Fruit fly (Drosophila melanogaster): ENCODE measurements around the gene CG9988.

DNA sequence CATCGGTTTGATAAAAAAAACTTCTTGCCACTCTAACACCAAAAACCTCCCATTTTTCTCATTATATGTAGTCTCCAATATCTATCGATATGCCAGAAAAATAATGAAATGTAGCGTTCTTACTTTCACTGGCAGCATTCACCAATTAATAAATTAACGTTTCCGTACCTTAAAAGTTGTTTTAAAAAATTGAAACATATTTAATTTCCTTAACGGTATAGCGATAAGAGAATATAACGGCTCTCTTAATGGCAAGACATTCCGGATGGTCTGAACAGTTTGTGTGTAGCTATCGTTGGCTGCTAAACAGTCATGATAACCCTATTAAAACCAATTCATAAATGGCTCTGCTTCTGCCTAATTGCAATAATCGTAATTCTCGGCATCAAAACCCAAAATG lies at the start of gene CG9988:
- TF ChIP-seq Clk (GFP tag; optimal IDR thresholded peaks at IDR 0.05) = no peak
- no peak for TF ChIP-seq tj (GFP tag; optimal IDR thresholded peaks at IDR 0.05)
- TF ChIP-seq Mnt (GFP tag; optimal IDR thresholded peaks at IDR 0.05) = no peak
- TF ChIP-seq CG33017 (tag; optimal IDR thresholded peaks at IDR 0.05) = no peak
- no peak for TF ChIP-seq pad (GFP tag; optimal IDR thresholded peaks at IDR 0.05)

Data from whole organism, adult.